Fruit fly (Drosophila melanogaster): Measurements from ENCODE around the gene mrn.

mrn gene

dm6 chr3L:15553993-15554644, 26.2 kb downstream of the mrn start, which contains the start of gene AGO2 (continued):
- TF ChIP-seq Bdp1 (GFP tag; optimal IDR thresholded peaks at IDR 0.05) (no peak), CG7745 (tag; optimal IDR thresholded peaks at IDR 0.05) (no peak), tx (GFP tag; optimal IDR thresholded peaks at IDR 0.05) (no peak), Hmx (GFP tag; optimal IDR thresholded peaks at IDR 0.05) (no peak), CG10274 (GFP tag; optimal IDR thresholded peaks at IDR 0.05) (no peak), CG18262 (tag; optimal IDR thresholded peaks at IDR 0.05) (peak; percentile 20), pum (GFP tag; optimal IDR thresholded peaks at IDR 0.05) (no peak), D19B (GFP tag; optimal IDR thresholded peaks at IDR 0.05) (no peak), CG10267 (tag; optimal IDR thresholded peaks at IDR 0.05) (peak; percentile 41), CG14710 (tag; optimal IDR thresholded peaks at IDR 0.05) (peak; percentile 81), CG6175 (GFP tag; IDR thresholded peaks at IDR 0.05) (no peak), Dref (GFP tag; IDR thresholded peaks at IDR 0.05) (peak; percentile 93), zf30C (GFP tag; optimal IDR thresholded peaks at IDR 0.05) (no peak), CG13624 (GFP tag; optimal IDR thresholded peaks at IDR 0.05) (peak; percentile 92), Chrac-16 (GFP tag; optimal IDR thresholded peaks at IDR 0.05) (no peak), CG8944 (GFP tag; optimal IDR thresholded peaks at IDR 0.05) (no peak), Usf (GFP tag; optimal IDR thresholded peaks at IDR 0.05) (no peak), CG3995 (GFP tag; optimal IDR thresholded peaks at IDR 0.05) (no peak), CG12155 (GFP tag; optimal IDR thresholded peaks at IDR 0.05) (no peak), ab (GFP tag; optimal IDR thresholded peaks at IDR 0.05) (no peak), CG18476 (GFP tag; optimal IDR thresholded peaks at IDR 0.05) (no peak), CG18619 (GFP tag; optimal IDR thresholded peaks at IDR 0.05) (no peak), CG9797 (GFP tag; optimal IDR thresholded peaks at IDR 0.05) (peak; percentile 53), CG11560 (tag; IDR thresholded peaks at IDR 0.05) (no peak), MBD-R2 (GFP tag; IDR thresholded peaks at IDR 0.05) (peak; percentile 24; the same call in 1 of the 2 replicates), cg (GFP tag; optimal IDR thresholded peaks at IDR 0.05) (peak; percentile 52), lab (GFP tag; optimal IDR thresholded peaks at IDR 0.05) (no peak), Sry-β (GFP tag; optimal IDR thresholded peaks at IDR 0.05) (no peak), Jarid2 (GFP tag; optimal IDR thresholded peaks at IDR 0.05) (peak; percentile 38), usp (GFP tag; optimal IDR thresholded peaks at IDR 0.05) (no peak), caup (GFP tag; optimal IDR thresholded peaks at IDR 0.05; ENCODE audit: severe bottlenecking) (no peak), CkIIα-i1 (GFP tag; IDR thresholded peaks at IDR 0.05) (no peak), CG7963 (GFP tag; IDR thresholded peaks at IDR 0.05; ENCODE audit: partially characterized antibody) (peak; percentile 64; the same call in 2 of the 3 replicates), CG7556 (GFP tag; optimal IDR thresholded peaks at IDR 0.05) (no peak), CG6654 (GFP tag; optimal IDR thresholded peaks at IDR 0.05) (no peak), Lhr (GFP tag; optimal IDR thresholded peaks at IDR 0.05) (no peak), nau (GFP tag; optimal IDR thresholded peaks at IDR 0.05) (peak; percentile 46), CG9932 (GFP tag; IDR thresholded peaks at IDR 0.05) (no peak), Opbp (GFP tag; IDR thresholded peaks at IDR 0.05; ENCODE audit: partially characterized antibody) (peak; percentile 62; the same call in 2 of the 3 replicates), CG1233 (GFP tag; optimal IDR thresholded peaks at IDR 0.05) (no peak), CG6683 (GFP tag; optimal IDR thresholded peaks at IDR 0.05) (no peak), nerfin-2 (GFP tag; IDR thresholded peaks at IDR 0.05; ENCODE audit: partially characterized antibody) (peak; percentile 73; the same call in 1 of the 2 replicates), da (GFP tag; optimal IDR thresholded peaks at IDR 0.05) (peak; percentile 62), vfl (GFP tag; optimal IDR thresholded peaks at IDR 0.05) (no peak), CG17568 (GFP tag; optimal IDR thresholded peaks at IDR 0.05) (peak; percentile 61), Fer2 (tag; optimal IDR thresholded peaks at IDR 0.05) (no peak), CG16779 (GFP tag; IDR thresholded peaks at IDR 0.05) (no peak), CG6791 (GFP tag; IDR thresholded peaks at IDR 0.05; ENCODE audit: partially characterized antibody) (peak; percentile 70; the same call in 1 of the 3 replicates), CG30020 (tag; optimal IDR thresholded peaks at IDR 0.05) (peak; percentile 63)

All from whole organism, embryonic.